Fruit fly (Drosophila melanogaster) whole organism, embryonic: ENCODE results near the gene CG42271.
A peak's percentile ranks its signal among the peaks of the same experiment; 100 is the strongest.

Experiments used
- Ada2b ChIP-seq: fragments of 200-800 bp; sonication (Bioruptor generic); IDR thresholded peaks from 2 replicates; pipeline ENCODE4 v1.3.6; 2022; ENCODE audit warnings: missing biosample characterization, missing genetic modification characterization
- Awh ChIP-seq: fragments of 200-800 bp; sonication (Bioruptor generic); IDR thresholded peaks from 2 replicates; pipeline ENCODE4, ENCODE4 v1.3.6; 2022; ENCODE audit warnings: missing biosample characterization, missing genetic modification characterization
- CG11085 ChIP-seq: fragments of 200-800 bp; sonication (Bioruptor generic); IDR thresholded peaks from 2 replicates; pipeline ENCODE4 v1.3.6; 2022; ENCODE audit warnings: missing biosample characterization, missing genetic modification characterization
- CG11696 ChIP-seq: fragments of 200-800 bp; sonication (Bioruptor generic); IDR thresholded peaks from 2 replicates; pipeline ENCODE4 v1.3.6; 2022; ENCODE audit warnings: missing biosample characterization, missing genetic modification characterization
- CG11723 ChIP-seq: fragments of 200-800 bp; sonication (Bioruptor generic); optimal IDR thresholded peaks from 2 replicates; lab custom pipeline; 2017; ENCODE audit warnings: missing biosample characterization, mild to moderate bottlenecking, missing genetic modification characterization
- CG12236 ChIP-seq: fragments of 200-800 bp; sonication (Bioruptor generic); optimal IDR thresholded peaks from 2 replicates; lab custom pipeline; 2016; ENCODE audit warnings: missing biosample characterization, missing genetic modification characterization
- CG13775 ChIP-seq: fragments of 200-800 bp; sonication (Bioruptor generic); optimal IDR thresholded peaks from 3 replicates; lab custom pipeline; 2017; ENCODE audit warnings: missing biosample characterization, mild to moderate bottlenecking, missing genetic modification characterization
- CG14441 ChIP-seq: fragments of 200-800 bp; sonication (Bioruptor generic); IDR thresholded peaks from 2 replicates; pipeline ENCODE4 v1.3.6; 2022; ENCODE audit warnings: missing biosample characterization, missing genetic modification characterization
- CG14710 ChIP-seq: fragments of 200-800 bp; sonication (Bioruptor generic); optimal IDR thresholded peaks from 3 replicates; lab custom pipeline; 2019; ENCODE audit warnings: missing biosample characterization, mild to moderate bottlenecking, missing genetic modification characterization, moderate library complexity
- CG15269 ChIP-seq: fragments of 200-800 bp; sonication (Bioruptor generic); optimal IDR thresholded peaks from 2 replicates; lab custom pipeline; 2018; ENCODE audit warnings: missing biosample characterization, mild to moderate bottlenecking, missing genetic modification characterization, moderate library complexity
- CG17361 ChIP-seq: fragments of 200-800 bp; sonication (Bioruptor generic); IDR thresholded peaks from 3 replicates; pipeline ENCODE4 v1.3.6; 2022; ENCODE audit warnings: missing biosample characterization, missing genetic modification characterization
- CG17568 ChIP-seq: fragments of 200-800 bp; sonication (Bioruptor generic); optimal IDR thresholded peaks from 2 replicates; lab custom pipeline; 2018; ENCODE audit warnings: missing biosample characterization, mild to moderate bottlenecking, missing genetic modification characterization, moderate library complexity
- CG17829 ChIP-seq: fragments of 200-800 bp; optimal IDR thresholded peaks from 2 replicates; lab custom pipeline; 2019; ENCODE audit warnings: missing biosample characterization, mild to moderate bottlenecking, missing genetic modification characterization, moderate library complexity
- CG1792 ChIP-seq: fragments of 200-800 bp; sonication (Bioruptor generic); optimal IDR thresholded peaks from 2 replicates; lab custom pipeline; 2016; ENCODE audit warnings: missing biosample characterization, missing genetic modification characterization
- CG2129 ChIP-seq: fragments of 200-800 bp; sonication (Bioruptor generic); IDR thresholded peaks from 2 replicates; pipeline ENCODE4 v1.3.6; 2022; ENCODE audit warnings: missing biosample characterization, missing genetic modification characterization; ENCODE audit not compliant: partially characterized antibody
- CG2712 ChIP-seq: fragments of 200-800 bp; optimal IDR thresholded peaks from 3 replicates; lab custom pipeline; 2019; ENCODE audit warnings: missing biosample characterization, mild to moderate bottlenecking, missing genetic modification characterization, moderate library complexity
- CG3065 ChIP-seq: fragments of 200-800 bp; sonication (Bioruptor generic); optimal IDR thresholded peaks from 2 replicates; lab custom pipeline; 2016; ENCODE audit warnings: missing biosample characterization, missing genetic modification characterization
- CG31441 ChIP-seq: fragments of 200-800 bp; sonication (Bioruptor generic); IDR thresholded peaks from 2 replicates; pipeline ENCODE4 v1.3.6; 2022; ENCODE audit warnings: missing biosample characterization, missing genetic modification characterization
- CG3847 ChIP-seq: fragments of 200-800 bp; sonication (Bioruptor generic); IDR thresholded peaks from 2 replicates; pipeline ENCODE4 v1.3.6; 2022; ENCODE audit warnings: missing biosample characterization, missing genetic modification characterization
- CG7372 ChIP-seq: fragments of 200-800 bp; sonication (Bioruptor generic); IDR thresholded peaks from 2 replicates; pipeline ENCODE4 v1.3.6; 2022; ENCODE audit warnings: missing biosample characterization, missing genetic modification characterization
- CG7556 ChIP-seq: fragments of 200-800 bp; sonication (Bioruptor generic); optimal IDR thresholded peaks from 2 replicates; lab custom pipeline; 2017; ENCODE audit warnings: missing biosample characterization, mild to moderate bottlenecking, missing genetic modification characterization
- CG7928 ChIP-seq: fragments of 200-800 bp; sonication (Bioruptor generic); optimal IDR thresholded peaks from 2 replicates; lab custom pipeline; 2017; ENCODE audit warnings: missing biosample characterization, mild to moderate bottlenecking, missing genetic modification characterization
- CG7963 ChIP-seq: fragments of 200-800 bp; sonication (Bioruptor generic); IDR thresholded peaks from 3 replicates; pipeline ENCODE4 v1.3.6; 2022; ENCODE audit warnings: missing biosample characterization, missing genetic modification characterization; ENCODE audit not compliant: partially characterized antibody
- CG8290 ChIP-seq, 3 experiments: fragments of 200-800 bp; sonication (Bioruptor generic); optimal IDR thresholded peaks; 2 replicates each; lab custom pipeline; 2016 to 2019; ENCODE audit warnings: missing biosample characterization in 3 of 3, missing genetic modification characterization in 3 of 3, mild to moderate bottlenecking in 2 of 3, moderate library complexity in 1 of 3
- CG8765 ChIP-seq: fragments of 200-800 bp; sonication (Bioruptor generic); IDR thresholded peaks from 2 replicates; pipeline ENCODE4 v1.3.6; 2022; ENCODE audit warnings: missing biosample characterization, missing genetic modification characterization
- D ChIP-seq, 2 experiments: fragments of 200-800 bp in 1 of 2; fragments of >200 bp in 1 of 2; sonication (Bioruptor generic) in 1 of 2; optimal IDR thresholded peaks; 2 replicates in 1 of 2; 3 replicates in 1 of 2; lab custom pipeline; 2017; ENCODE audit warnings: mild to moderate bottlenecking in 1 of 2, missing biosample characterization in 1 of 2, missing genetic modification characterization in 1 of 2, missing genetic modification reagents in 1 of 2
- E2f2 ChIP-seq: fragments of 200-800 bp; sonication (Bioruptor generic); IDR thresholded peaks from 2 replicates; pipeline ENCODE4 v1.3.6; 2022; ENCODE audit warnings: missing biosample characterization, missing genetic modification characterization
- Gug ChIP-seq: fragments of 200-800 bp; sonication (Bioruptor generic); IDR thresholded peaks from 4 replicates; pipeline ENCODE4 v1.3.6; 2022; ENCODE audit warnings: missing biosample characterization, missing genetic modification characterization
- HmgZ ChIP-seq: fragments of 200-800 bp; sonication (Bioruptor generic); optimal IDR thresholded peaks from 2 replicates; lab custom pipeline; 2018; ENCODE audit warnings: missing biosample characterization, mild to moderate bottlenecking, missing genetic modification characterization
- Kr ChIP-seq: fragments of 200-800 bp; sonication (Bioruptor generic); optimal IDR thresholded peaks from 2 replicates; lab custom pipeline; 2017; ENCODE audit warnings: missing biosample characterization, mild to moderate bottlenecking, missing genetic modification characterization
- Myb ChIP-seq: fragments of 200-800 bp; sonication (Bioruptor generic); optimal IDR thresholded peaks from 2 replicates; lab custom pipeline; 2016; ENCODE audit warnings: missing biosample characterization, missing genetic modification characterization
- NC2α ChIP-seq: fragments of 200-800 bp; sonication (Bioruptor generic); optimal IDR thresholded peaks from 2 replicates; lab custom pipeline; 2016; ENCODE audit warnings: missing biosample characterization, missing genetic modification characterization
- Rfx ChIP-seq: fragments of 200-800 bp; sonication (Bioruptor generic); IDR thresholded peaks from 2 replicates; pipeline ENCODE4 v1.3.6; 2022; ENCODE audit warnings: missing biosample characterization, missing genetic modification characterization
- Side ChIP-seq: fragments of 200-800 bp; sonication (Bioruptor generic); optimal IDR thresholded peaks from 2 replicates; lab custom pipeline; 2016; ENCODE audit warnings: missing biosample characterization, missing genetic modification characterization
- Sox102F ChIP-seq: fragments of 200-800 bp; sonication (Bioruptor generic); optimal IDR thresholded peaks from 2 replicates; lab custom pipeline; 2018; ENCODE audit warnings: missing biosample characterization, mild to moderate bottlenecking, missing genetic modification characterization, moderate library complexity
- Ssrp ChIP-seq: fragments of 200-800 bp; sonication (Bioruptor generic); optimal IDR thresholded peaks from 2 replicates; lab custom pipeline; 2018; ENCODE audit warnings: missing biosample characterization, mild to moderate bottlenecking, missing genetic modification characterization, moderate library complexity
- Xbp1 ChIP-seq: fragments of 200-800 bp; sonication (Bioruptor generic); optimal IDR thresholded peaks from 3 replicates; lab custom pipeline; 2016; ENCODE audit warnings: missing biosample characterization, mild to moderate bottlenecking, missing genetic modification characterization
- amos ChIP-seq: fragments of 200-800 bp; sonication (Bioruptor generic); IDR thresholded peaks from 2 replicates; pipeline ENCODE4 v1.3.6; 2022; ENCODE audit warnings: missing biosample characterization, missing genetic modification characterization; ENCODE audit not compliant: partially characterized antibody
- ara ChIP-seq: fragments of 200-800 bp; sonication (Bioruptor generic); IDR thresholded peaks from 2 replicates; pipeline ENCODE4 v1.3.6; 2022; ENCODE audit warnings: missing biosample characterization, missing genetic modification characterization
- cg ChIP-seq: fragments of 200-800 bp; sonication (Bioruptor generic); optimal IDR thresholded peaks from 3 replicates; lab custom pipeline; 2019; ENCODE audit warnings: missing biosample characterization, mild to moderate bottlenecking, missing genetic modification characterization, moderate library complexity
- chinmo ChIP-seq: fragments of 200-800 bp; sonication (Bioruptor generic); IDR thresholded peaks from 4 replicates; pipeline ENCODE4 v1.3.6; 2022; ENCODE audit warnings: missing biosample characterization, missing genetic modification characterization; ENCODE audit not compliant: partially characterized antibody
- gcm ChIP-seq: fragments of 200-800 bp; sonication (Bioruptor generic); optimal IDR thresholded peaks from 2 replicates; lab custom pipeline; 2019; ENCODE audit warnings: missing biosample characterization, mild to moderate bottlenecking, missing genetic modification characterization, moderate library complexity
- psq ChIP-seq: fragments of 200-800 bp; sonication (Bioruptor generic); optimal IDR thresholded peaks from 2 replicates; lab custom pipeline; 2017; ENCODE audit warnings: missing biosample characterization, missing genetic modification characterization
- pzg ChIP-seq: fragments of 200-800 bp; sonication (Bioruptor generic); optimal IDR thresholded peaks from 3 replicates; lab custom pipeline; 2018; ENCODE audit warnings: missing biosample characterization, mild to moderate bottlenecking, missing genetic modification characterization, moderate library complexity
- repo ChIP-seq: fragments of 200-800 bp; sonication (Bioruptor generic); optimal IDR thresholded peaks from 2 replicates; lab custom pipeline; 2016; ENCODE audit warnings: missing biosample characterization, missing genetic modification characterization
- sim ChIP-seq: fragments of 200-800 bp; sonication (Bioruptor generic); IDR thresholded peaks from 2 replicates; pipeline ENCODE4 v1.3.6; 2022; ENCODE audit warnings: missing biosample characterization, missing genetic modification characterization
- sqz ChIP-seq: fragments of 200-800 bp; sonication (Bioruptor generic); optimal IDR thresholded peaks from 3 replicates; lab custom pipeline; 2018; ENCODE audit warnings: missing biosample characterization, mild to moderate bottlenecking, missing genetic modification characterization
- tin ChIP-seq: fragments of 200-800 bp; sonication (Bioruptor generic); optimal IDR thresholded peaks from 3 replicates; lab custom pipeline; 2016; ENCODE audit warnings: missing biosample characterization, missing genetic modification characterization
- tll ChIP-seq, 2 experiments: fragments of 200-800 bp in 1 of 2; fragments of >200 bp in 1 of 2; sonication (Bioruptor generic) in 1 of 2; optimal IDR thresholded peaks; 2 replicates each; lab custom pipeline; 2017 to 2019; ENCODE audit warnings: missing biosample characterization in 2 of 2, missing genetic modification characterization in 2 of 2, mild to moderate bottlenecking in 1 of 2, moderate library complexity in 1 of 2

CG42271 gene

DNA sequence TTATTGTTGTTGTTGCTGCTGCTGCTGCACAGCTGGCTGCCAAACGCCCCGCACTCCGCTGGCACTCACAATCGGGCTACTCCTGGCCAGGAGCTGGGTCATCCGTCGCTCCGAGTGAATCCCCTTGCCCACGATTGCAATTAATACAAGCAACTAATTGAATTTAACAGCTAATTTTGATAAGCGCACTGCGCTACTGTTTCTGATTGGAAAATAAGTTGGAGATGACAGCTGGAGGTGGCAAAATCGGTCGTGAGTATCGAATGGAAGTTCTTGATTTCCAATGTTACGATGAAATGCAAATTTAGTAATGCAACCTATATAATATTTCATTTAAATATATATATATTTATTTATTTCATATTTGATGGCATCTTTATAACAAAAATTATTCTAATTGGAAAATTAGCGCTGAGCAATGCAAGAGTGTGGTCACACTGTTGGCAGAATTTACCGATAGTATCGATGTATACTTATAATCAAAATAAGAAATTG is at the start of gene CG42271:
Gene CG42271 (minus strand): TSS at position 224 of the 495 bp plus-strand sequence.
- TF ChIP-seq CG7556 (peak; percentile 24), Awh (no peak), Ssrp (tag; lab: Kevin White, UChicago) (peak; percentile 40), Side (GFP tag; lab: Kevin White, UChicago) (no peak), psq (GFP tag; lab: Kevin White, UChicago) (no peak), Xbp1 (GFP tag; lab: Kevin White, UChicago) (peak; percentile 41), E2f2 (GFP tag; lab: Robert Waterston, UW) (0 out of 2 replicates have a peak, but pooled peaks have one; percentile 22), CG14441 (GFP tag; lab: Robert Waterston, UW) (no peak), Sox102F (GFP tag; lab: Kevin White, UChicago) (no peak), CG8765 (GFP tag; lab: Robert Waterston, UW) (no peak), CG13775 (GFP tag; lab: Kevin White, UChicago) (peak; percentile 69), CG12236 (GFP tag; lab: Kevin White, UChicago) (no peak), CG7928 (no peak), CG15269 (tag; lab: Kevin White, UChicago) (no peak), CG11723 (GFP tag; lab: Kevin White, UChicago) (no peak), CG8290 (GFP tag; optimal IDR thresholded peaks at IDR 0.05; lab: Kevin White, UChicago) (peak; percentile 18), CG8290 (tag; optimal IDR thresholded peaks at IDR 0.05; lab: Kevin White, UChicago) (no peak), CG17361 (GFP tag; lab: Robert Waterston, UW) (peak; percentile 77), CG1792 (GFP tag; lab: Kevin White, UChicago) (no peak), Gug (GFP tag; lab: Robert Waterston, UW) (no peak; the same call in 3 of the 4 replicates), CG11085 (GFP tag; lab: Robert Waterston, UW) (no peak), ara (peak; percentile 33; the same call in 1 of the 2 replicates), pzg (GFP tag; lab: Kevin White, UChicago) (peak; percentile 34), Myb (GFP tag; lab: Kevin White, UChicago) (peak; percentile 5), Rfx (peak; percentile 50; the same call in 1 of the 2 replicates), CG2712 (tag; lab: Kevin White, UChicago) (peak; percentile 63), NC2α (no peak), chinmo (GFP tag; lab: Robert Waterston, UW) (0 out of 4 replicates have a peak, but pooled peaks have one; percentile 48), amos (GFP tag; lab: Robert Waterston, UW) (peak; percentile 89), HmgZ (tag; lab: Kevin White, UChicago) (no peak), CG7963 (GFP tag; lab: Robert Waterston, UW) (peak; percentile 72; the same call in 2 of the 3 replicates), CG3065 (GFP tag; lab: Kevin White, UChicago) (no peak), CG31441 (GFP tag; lab: Robert Waterston, UW) (no peak; the same call in 1 of the 2 replicates), sqz (GFP tag; lab: Kevin White, UChicago) (no peak), gcm (no peak), tll (GFP tag; optimal IDR thresholded peaks at IDR 0.05; lab: Kevin White, UChicago) (no peak), repo (no peak), CG17829 (tag; lab: Kevin White, UChicago) (peak; percentile 44), CG7372 (peak; percentile 35; the same call in 1 of the 2 replicates), CG3847 (GFP tag; lab: Robert Waterston, UW) (peak; percentile 48), cg (no peak), Ada2b (GFP tag; lab: Robert Waterston, UW) (0 out of 2 replicates have a peak, but pooled peaks have one; percentile 13), D (optimal IDR thresholded peaks at IDR 0.05; lab: Kevin White, UChicago) (no peak), D (GFP tag; optimal IDR thresholded peaks at IDR 0.05; lab: Kevin White, UChicago) (no peak), tin (GFP tag; lab: Kevin White, UChicago) (peak; percentile 22), Kr (GFP tag; lab: Kevin White, UChicago) (no peak), CG11696 (GFP tag; lab: Robert Waterston, UW) (no peak), CG2129 (GFP tag; lab: Robert Waterston, UW) (peak; percentile 62), CG14710 (tag; lab: Kevin White, UChicago) (peak; percentile 99), sim (GFP tag; lab: Robert Waterston, UW) (no peak), CG17568 (GFP tag; lab: Kevin White, UChicago) (no peak)
